Worm (Caenorhabditis elegans) whole organism, L1 larva: Measurements from ENCODE around the gene aagr-2.

Experiments
- ama-1 ChIP-seq: fragments of 150-350 bp; optimal IDR thresholded peaks from 2 replicates; lab custom pipeline; 2014
- efl-3 ChIP-seq: fragments of 200-800 bp; sonication (Bioruptor generic); optimal IDR thresholded peaks from 2 replicates; lab custom pipeline; 2018; ENCODE audit warnings: mild to moderate bottlenecking, missing genetic modification characterization, missing compliant biosample characterization
- elt-3 ChIP-seq, 6 experiments: fragments of 150-350 bp in 1 of 6; sonication (generic microtip); optimal IDR thresholded peaks; 2 replicates each; lab custom pipeline; 2017 to 2018; ENCODE audit warnings: missing biosample characterization in 6 of 6, missing genetic modification characterization in 6 of 6, inconsistent platforms in 1 of 6
- mep-1 ChIP-seq: fragments of 150-350 bp; optimal IDR thresholded peaks from 2 replicates; lab custom pipeline; 2014; ENCODE audit warnings: missing biosample characterization, missing genetic modification characterization
- nhr-28 ChIP-seq: fragments of 150-350 bp; optimal IDR thresholded peaks from 2 replicates; lab custom pipeline; 2014; ENCODE audit warnings: missing biosample characterization, missing genetic modification characterization
- nhr-77 ChIP-seq: fragments of 150-350 bp; optimal IDR thresholded peaks from 2 replicates; lab custom pipeline; 2014; ENCODE audit warnings: missing biosample characterization, missing genetic modification characterization
- nhr-85 ChIP-seq: sonication (generic microtip); peaks from one replicate; lab custom pipeline; 2016; ENCODE audit warnings: missing genetic modification characterization, inconsistent platforms, missing compliant biosample characterization
- pqm-1 ChIP-seq: sonication (generic microtip); optimal IDR thresholded peaks from 3 replicates; lab custom pipeline; 2017; ENCODE audit warnings: missing biosample characterization, missing genetic modification characterization
- sptf-1 ChIP-seq: fragments of 150-350 bp; optimal IDR thresholded peaks from 2 replicates; lab custom pipeline; 2014; ENCODE audit warnings: missing biosample characterization, missing genetic modification characterization
- unc-30 ChIP-seq: sonication (generic microtip); optimal IDR thresholded peaks from 2 replicates; lab custom pipeline; 2017; ENCODE audit warnings: missing biosample characterization, missing genetic modification characterization
- unc-86 ChIP-seq: sonication (generic microtip); optimal IDR thresholded peaks from 2 replicates; lab custom pipeline; 2016; ENCODE audit warnings: missing genetic modification characterization, missing compliant biosample characterization

DNA sequence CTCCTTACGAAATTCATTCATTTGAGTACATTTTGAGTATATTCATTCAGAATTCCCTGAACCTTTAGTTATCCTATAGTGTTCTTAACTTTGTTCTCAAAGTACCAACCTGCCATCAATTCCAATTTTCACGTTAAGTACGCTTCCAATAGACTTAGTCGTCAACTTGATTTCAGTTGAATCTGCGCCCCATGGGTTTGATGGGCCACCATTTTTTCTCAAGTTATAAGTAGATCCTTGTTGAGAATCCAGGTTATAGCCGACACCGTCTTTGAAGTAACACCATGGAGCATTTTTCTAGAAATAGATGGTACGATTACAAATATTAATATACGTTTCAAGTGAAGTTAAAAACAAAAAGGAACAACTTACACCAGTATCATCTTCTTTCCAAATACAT is 319 bp downstream of the aagr-2 start:
- TF ChIP-seq unc-86 (tag; lab: Kevin White, UChicago), result no peak
- no peak for TF ChIP-seq sptf-1 (tag; lab: Kevin White, UChicago)
- TF ChIP-seq elt-3 (tag; optimal IDR thresholded peaks at IDR 0.05; lab: Kevin White, UChicago), result no peak
- no peak for TF ChIP-seq pqm-1 (tag; lab: Kevin White, UChicago)
- no peak for TF ChIP-seq efl-3
- no peak for TF ChIP-seq nhr-77
- no peak for TF ChIP-seq unc-30 (tag; lab: Kevin White, UChicago)
- no peak for TF ChIP-seq mep-1 (tag; lab: Kevin White, UChicago)
- TF ChIP-seq nhr-85 (tag; lab: Kevin White, UChicago), result no peak
- no peak for TF ChIP-seq nhr-28 (tag; lab: Kevin White, UChicago)
- TF ChIP-seq ama-1 (lab: Kevin White, UChicago), result no peak
